Fruit fly (Drosophila melanogaster): ENCODE data around the gene ari-1.
A peak's percentile ranks its signal among the peaks of the same experiment; 100 is the strongest.

Gene ari-1

dm6 chrX:18108676-18109075 lies 28.9 kb downstream of the ari-1 start:
- TF ChIP-seq cnc (optimal IDR thresholded peaks at IDR 0.05) = no peak
- TF ChIP-seq CG7045 (GFP tag; optimal IDR thresholded peaks at IDR 0.05) = no peak
- TF ChIP-seq Mnt (GFP tag; optimal IDR thresholded peaks at IDR 0.05) = no peak
- no peak for TF ChIP-seq toe (GFP tag; optimal IDR thresholded peaks at IDR 0.05)

dm6 chrX:18106686-18107085 lies 30.9 kb downstream of the ari-1 start:
- TF ChIP-seq tj (GFP tag; optimal IDR thresholded peaks at IDR 0.05) (no peak), CG11617 (GFP tag; optimal IDR thresholded peaks at IDR 0.05) (no peak), Hr96 (GFP tag; optimal IDR thresholded peaks at IDR 0.05) (no peak), Clk (GFP tag; optimal IDR thresholded peaks at IDR 0.05) (no peak), bab1 (GFP tag; optimal IDR thresholded peaks at IDR 0.05) (no peak), CG5204 (GFP tag; optimal IDR thresholded peaks at IDR 0.05) (no peak)

- TF ChIP-seq CG14711 (tag; optimal IDR thresholded peaks at IDR 0.05) = no peak
- no peak for TF ChIP-seq bab1 (GFP tag; optimal IDR thresholded peaks at IDR 0.05)
- no peak for TF ChIP-seq CG7101 (tag; optimal IDR thresholded peaks at IDR 0.05)
- no peak for TF ChIP-seq Crg-1 (GFP tag; optimal IDR thresholded peaks at IDR 0.05)
- no peak for TF ChIP-seq Mnt (GFP tag; optimal IDR thresholded peaks at IDR 0.05)
- no peak for TF ChIP-seq CG33017 (tag; optimal IDR thresholded peaks at IDR 0.05)
- TF ChIP-seq kay (GFP tag; ENCODE audit: borderline replicate concordance) = no peak
- no peak for TF ChIP-seq CG7045 (GFP tag; optimal IDR thresholded peaks at IDR 0.05)
- no peak for TF ChIP-seq toe (GFP tag; optimal IDR thresholded peaks at IDR 0.05)
- TF ChIP-seq Clk (GFP tag; optimal IDR thresholded peaks at IDR 0.05) = no peak
- no peak for TF ChIP-seq CG11617 (GFP tag; optimal IDR thresholded peaks at IDR 0.05)
- TF ChIP-seq CG1620 (GFP tag; optimal IDR thresholded peaks at IDR 0.05) = no peak
- TF ChIP-seq Hr96 (GFP tag; optimal IDR thresholded peaks at IDR 0.05) = no peak
- no peak for TF ChIP-seq cnc (optimal IDR thresholded peaks at IDR 0.05)
- no peak for TF ChIP-seq pad (GFP tag; optimal IDR thresholded peaks at IDR 0.05)
- no peak for TF ChIP-seq CG12768 (GFP tag; optimal IDR thresholded peaks at IDR 0.05)
- no peak for TF ChIP-seq CG5204 (GFP tag; optimal IDR thresholded peaks at IDR 0.05)
- TF ChIP-seq tj (GFP tag; optimal IDR thresholded peaks at IDR 0.05) = no peak
- no peak for TF ChIP-seq ovo (GFP tag; optimal IDR thresholded peaks at IDR 0.05)
These were observed 34.2 kb downstream of the ari-1 start, which contains the start of gene CG7135 for dm6 chrX:18103353-18103752. CG7135 (plus strand) TSS chrX:18103653.

DNA sequence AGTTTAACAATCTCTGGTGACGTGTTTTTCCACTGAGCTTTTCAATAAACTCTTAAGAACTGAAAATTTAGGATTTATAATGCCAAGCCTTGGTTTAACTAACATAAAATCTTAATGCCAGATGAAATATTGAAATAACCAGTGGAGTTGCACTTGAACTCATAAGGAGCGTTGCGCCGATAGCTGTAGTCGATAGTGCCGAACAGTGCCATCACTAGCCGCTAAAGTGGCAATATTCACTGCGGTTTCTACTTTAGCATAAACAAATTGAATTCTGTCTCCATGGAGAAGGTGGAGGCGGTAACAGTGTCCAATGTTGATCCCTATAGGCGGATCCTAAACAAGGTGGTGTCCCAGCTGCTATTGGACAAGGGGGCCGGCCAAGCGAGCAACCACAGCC lies 35.8 kb downstream of the ari-1 start, which contains the start of gene Taf8:
Gene Taf8, plus strand, starts transcription at position 193 of the 400 bp plus-strand sequence.
- TF ChIP-seq toe (GFP tag; optimal IDR thresholded peaks at IDR 0.05) = peak; percentile 15
- peak; percentile 15 for TF ChIP-seq Hr96 (GFP tag; optimal IDR thresholded peaks at IDR 0.05)
- TF ChIP-seq CG7045 (GFP tag; optimal IDR thresholded peaks at IDR 0.05) = no peak

- TF ChIP-seq bab1 (GFP tag; optimal IDR thresholded peaks at IDR 0.05) (peak; percentile 34), Mnt (GFP tag; optimal IDR thresholded peaks at IDR 0.05) (peak; percentile 50), kay (GFP tag; ENCODE audit: borderline replicate concordance) (no peak), CG5204 (GFP tag; optimal IDR thresholded peaks at IDR 0.05) (no peak), CG7101 (tag; optimal IDR thresholded peaks at IDR 0.05) (peak; percentile 25), CG11617 (GFP tag; optimal IDR thresholded peaks at IDR 0.05) (no peak), CG12768 (GFP tag; optimal IDR thresholded peaks at IDR 0.05) (no peak), CG1620 (GFP tag; optimal IDR thresholded peaks at IDR 0.05) (peak; percentile 31), cnc (optimal IDR thresholded peaks at IDR 0.05) (peak in 1 of 2 experiments; percentile 72), tj (GFP tag; optimal IDR thresholded peaks at IDR 0.05) (peak; percentile 86)
These were observed 36.4 kb downstream of the ari-1 start, which contains the start of gene Mvb12 for dm6 chrX:18101098-18101711. Mvb12 (minus strand) TSS chrX:18101314.

DNA sequence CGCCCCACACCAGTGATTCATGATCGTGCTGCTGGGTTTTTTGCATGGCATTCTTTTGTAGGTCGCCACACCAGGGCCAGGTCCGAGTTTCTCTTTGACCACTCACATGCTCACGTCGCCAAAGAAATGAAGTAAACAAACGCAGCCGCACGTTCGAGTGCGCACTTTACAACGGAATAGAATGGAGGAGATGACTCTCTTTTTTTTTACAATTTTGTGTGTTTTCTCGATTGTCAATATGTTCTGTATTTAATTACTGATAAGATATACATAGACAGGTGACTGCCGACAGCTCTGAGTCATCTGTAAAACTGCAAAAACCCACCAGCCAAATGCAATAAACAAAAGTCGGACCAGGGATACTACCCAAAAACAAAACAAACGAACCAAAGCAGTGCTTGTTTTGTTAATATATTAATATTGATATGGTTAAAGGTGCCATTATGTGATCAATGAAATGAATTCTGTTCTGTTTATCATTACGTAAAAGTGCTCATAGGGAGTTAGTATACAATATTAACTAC lies 37.4 kb downstream of the ari-1 start:
- TF ChIP-seq CG7101 (tag; optimal IDR thresholded peaks at IDR 0.05) (peak; percentile 61), toe (GFP tag; optimal IDR thresholded peaks at IDR 0.05) (no peak), CG12768 (GFP tag; optimal IDR thresholded peaks at IDR 0.05) (no peak), CG7045 (GFP tag; optimal IDR thresholded peaks at IDR 0.05) (no peak), kay (GFP tag; ENCODE audit: borderline replicate concordance) (no peak), cnc (optimal IDR thresholded peaks at IDR 0.05) (no peak), CG11617 (GFP tag; optimal IDR thresholded peaks at IDR 0.05) (no peak), CG33017 (tag; optimal IDR thresholded peaks at IDR 0.05) (no peak), CG14711 (tag; optimal IDR thresholded peaks at IDR 0.05) (no peak), Clk (GFP tag; optimal IDR thresholded peaks at IDR 0.05) (no peak), CG1620 (GFP tag; optimal IDR thresholded peaks at IDR 0.05) (no peak), bab1 (GFP tag; optimal IDR thresholded peaks at IDR 0.05) (peak; percentile 0), ovo (GFP tag; optimal IDR thresholded peaks at IDR 0.05) (peak; percentile 42), Crg-1 (GFP tag; optimal IDR thresholded peaks at IDR 0.05) (no peak), Mnt (GFP tag; optimal IDR thresholded peaks at IDR 0.05) (peak; percentile 52), CG5204 (GFP tag; optimal IDR thresholded peaks at IDR 0.05) (no peak), Hr96 (GFP tag; optimal IDR thresholded peaks at IDR 0.05) (no peak), tj (GFP tag; optimal IDR thresholded peaks at IDR 0.05) (no peak), pad (GFP tag; optimal IDR thresholded peaks at IDR 0.05) (no peak), cic (GFP tag; optimal IDR thresholded peaks at IDR 0.05) (peak; percentile 70)
